Fruit fly (Drosophila melanogaster): ENCODE measurements around the gene Cyp4g1.

DNA sequence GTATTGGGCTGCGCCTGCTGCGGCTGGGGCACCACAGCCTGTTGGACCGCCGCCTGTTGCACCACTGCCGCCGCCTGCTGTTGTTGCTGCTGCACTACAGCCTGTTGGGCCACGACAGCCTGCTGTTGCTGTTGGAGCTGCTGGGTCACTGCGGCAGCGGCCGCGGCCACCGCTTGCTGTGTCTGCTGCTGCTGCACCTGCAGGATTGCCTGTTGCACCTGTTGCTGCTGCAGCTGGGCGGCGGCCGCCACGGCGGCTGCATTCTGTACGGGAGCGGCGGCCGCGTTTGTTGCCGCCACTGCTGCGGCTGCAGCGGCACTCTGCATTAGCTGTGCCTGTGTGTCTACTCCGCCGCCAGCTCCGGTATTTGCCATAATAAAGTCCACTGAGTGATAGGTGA is 49.7 kb upstream of the Cyp4g1 start:
- TF ChIP-seq lola (GFP tag; optimal IDR thresholded peaks at IDR 0.05) = no peak
- no peak for TF ChIP-seq psq (GFP tag; optimal IDR thresholded peaks at IDR 0.05)

Measured in whole organism, wandering third instar larva.